Worm (Caenorhabditis elegans): ENCODE data around the gene C35B8.3.

Gene C35B8.3

ce11 chrX:9264636-9265035 lies 50.9 kb downstream of the C35B8.3 start (continued):
- TF ChIP-seq gei-8 (GFP tag; optimal IDR thresholded peaks at IDR 0.05), result no peak
- no peak for TF ChIP-seq nhr-111 (GFP tag; optimal IDR thresholded peaks at IDR 0.05)
- no peak for TF ChIP-seq nhr-11 (tag; optimal IDR thresholded peaks at IDR 0.05)
- TF ChIP-seq attf-4 (tag; optimal IDR thresholded peaks at IDR 0.05), result no peak
- TF ChIP-seq unc-39 (tag; optimal IDR thresholded peaks at IDR 0.05), result no peak
- peak; percentile 50 for TF ChIP-seq mes-2 (tag; optimal IDR thresholded peaks at IDR 0.05; ENCODE audit: poor library complexity, severe bottlenecking)
- no peak for TF ChIP-seq hmg-1.1 (GFP tag; IDR thresholded peaks at IDR 0.05)
- TF ChIP-seq D1046.2 (GFP tag; IDR thresholded peaks at IDR 0.05), result no peak
- no peak for TF ChIP-seq zag-1 (tag; optimal IDR thresholded peaks at IDR 0.05)
- no peak for TF ChIP-seq nhr-41 (GFP tag; IDR thresholded peaks at IDR 0.05)
- no peak for TF ChIP-seq ceh-32 (tag; optimal IDR thresholded peaks at IDR 0.05; ENCODE audit: poor library complexity)
- TF ChIP-seq nhr-102 (tag; optimal IDR thresholded peaks at IDR 0.05), result peak; percentile 61
- no peak for TF ChIP-seq ces-1 (GFP tag; optimal IDR thresholded peaks at IDR 0.05)
- TF ChIP-seq unc-130 (GFP tag; optimal IDR thresholded peaks at IDR 0.05), result no peak
- TF ChIP-seq lsy-2 (tag; optimal IDR thresholded peaks at IDR 0.05), result peak in 1 of 2 experiments; percentile 43
- peak; percentile 57 for TF ChIP-seq mep-1 (tag; optimal IDR thresholded peaks at IDR 0.05)
- no peak for TF ChIP-seq ceh-28 (tag; optimal IDR thresholded peaks at IDR 0.05)
- peak; percentile 82 for TF ChIP-seq ceh-20 (GFP tag; IDR thresholded peaks at IDR 0.05)
- TF ChIP-seq T26A8.4 (GFP tag; IDR thresholded peaks at IDR 0.05), result 0 out of 2 replicates have a peak, but pooled peaks have one; percentile 31
- no peak for TF ChIP-seq vab-7 (GFP tag; IDR thresholded peaks at IDR 0.05)
- peak; percentile 32 for TF ChIP-seq nhr-48 (tag; optimal IDR thresholded peaks at IDR 0.05)
- TF ChIP-seq nhr-10 (tag; optimal IDR thresholded peaks at IDR 0.05), result peak; percentile 12
- TF ChIP-seq arid-1 (GFP tag; conservative IDR thresholded peaks at IDR 0.05), result no peak
- TF ChIP-seq madf-5 (GFP tag; IDR thresholded peaks at IDR 0.05), result no peak
- peak; percentile 93 for TF ChIP-seq dmd-6 (GFP tag; IDR thresholded peaks at IDR 0.05)
- no peak for TF ChIP-seq F37D6.2 (tag; optimal IDR thresholded peaks at IDR 0.05)
- TF ChIP-seq nhr-25 (tag; optimal IDR thresholded peaks at IDR 0.05; ENCODE audit: borderline replicate concordance, insufficient read depth), result no peak
- TF ChIP-seq tag-97 (GFP tag; IDR thresholded peaks at IDR 0.05), result 0 out of 2 replicates have a peak, but pooled peaks have one; percentile 53
- peak; percentile 55; the same call in 1 of the 2 replicates for TF ChIP-seq mdt-29 (GFP tag; IDR thresholded peaks at IDR 0.05)
- no peak for TF ChIP-seq ztf-11 (tag; optimal IDR thresholded peaks at IDR 0.05)
- no peak for TF ChIP-seq daf-8 (GFP tag; IDR thresholded peaks at IDR 0.05)
- TF ChIP-seq skn-1 (tag; optimal IDR thresholded peaks at IDR 0.05), result no peak
- TF ChIP-seq rbr-2 (tag; optimal IDR thresholded peaks at IDR 0.05), result no peak
- TF ChIP-seq ceh-82 (tag; optimal IDR thresholded peaks at IDR 0.05), result no peak
- TF ChIP-seq nhr-28 (tag; optimal IDR thresholded peaks at IDR 0.05), result peak; percentile 79
- peak; percentile 2 for TF ChIP-seq ama-1 (optimal IDR thresholded peaks at IDR 0.05)
- TF ChIP-seq pha-4 (GFP tag; IDR thresholded peaks at IDR 0.05), result peak; percentile 56; the same call in 1 of the 2 replicates
- TF ChIP-seq pha-4 (tag; optimal IDR thresholded peaks at IDR 0.05), result no peak
- no peak for TF ChIP-seq zip-11 (GFP tag; IDR thresholded peaks at IDR 0.05)
- no peak for TF ChIP-seq Y75B8A.6 (GFP tag; IDR thresholded peaks at IDR 0.05)
- TF ChIP-seq F26F4.8 (GFP tag; conservative IDR thresholded peaks at IDR 0.05), result no peak
- no peak for TF ChIP-seq lin-15B (tag; optimal IDR thresholded peaks at IDR 0.05)
- peak; percentile 77 for TF ChIP-seq nhr-77 (tag; optimal IDR thresholded peaks at IDR 0.05)
- no peak for TF ChIP-seq ctbp-1 (GFP tag; IDR thresholded peaks at IDR 0.05)
- TF ChIP-seq hlh-30 (tag; optimal IDR thresholded peaks at IDR 0.05; ENCODE audit: insufficient read depth), result peak; percentile 94
- TF ChIP-seq unc-62 (GFP tag; optimal IDR thresholded peaks at IDR 0.05 in 1 of 2), result peak in 1 of 2 experiments; percentile 86
- no peak for TF ChIP-seq unc-62 (tag; optimal IDR thresholded peaks at IDR 0.05)
- no peak for TF ChIP-seq ZK546.5 (tag; optimal IDR thresholded peaks at IDR 0.05)
- no peak for TF ChIP-seq dmd-8 (GFP tag; IDR thresholded peaks at IDR 0.05)
- TF ChIP-seq zfp-3 (GFP tag; conservative IDR thresholded peaks at IDR 0.05), result 0 out of 2 replicates have a peak, but pooled peaks have one; percentile 38
- no peak for TF ChIP-seq zfp-2 (tag; optimal IDR thresholded peaks at IDR 0.05)
- TF ChIP-seq dve-1 (tag; optimal IDR thresholded peaks at IDR 0.05; ENCODE audit: insufficient read depth), result peak; percentile 90

All from whole organism, L4 larva.